Fruit fly (Drosophila melanogaster) whole organism: Measurements from ENCODE around the gene Doc2.

ENCODE experiments used
- CG8478 ChIP-seq: fragments of >200 bp; optimal IDR thresholded peaks from 2 replicates; lab custom pipeline; 2018; ENCODE audit warnings: inconsistent platforms
- Dll ChIP-seq: fragments of >200 bp; optimal IDR thresholded peaks from 2 replicates; lab custom pipeline; 2017
- EcR ChIP-seq, 2 experiments: fragments of >200 bp; optimal IDR thresholded peaks; 2 replicates each; lab custom pipeline; 2017; ENCODE audit warnings: missing biosample characterization in 2 of 2, missing genetic modification characterization in 2 of 2, missing genetic modification reagents in 2 of 2
- pan ChIP-seq: fragments of >200 bp; optimal IDR thresholded peaks from 2 replicates; lab custom pipeline; 2017
- psq ChIP-seq: fragments of >200 bp; optimal IDR thresholded peaks from 2 replicates; lab custom pipeline; 2017
- usp ChIP-seq: fragments of >200 bp; optimal IDR thresholded peaks from 2 replicates; lab custom pipeline; 2017; ENCODE audit warnings: missing biosample characterization, missing genetic modification characterization, mixed read lengths

Gene Doc2

DNA sequence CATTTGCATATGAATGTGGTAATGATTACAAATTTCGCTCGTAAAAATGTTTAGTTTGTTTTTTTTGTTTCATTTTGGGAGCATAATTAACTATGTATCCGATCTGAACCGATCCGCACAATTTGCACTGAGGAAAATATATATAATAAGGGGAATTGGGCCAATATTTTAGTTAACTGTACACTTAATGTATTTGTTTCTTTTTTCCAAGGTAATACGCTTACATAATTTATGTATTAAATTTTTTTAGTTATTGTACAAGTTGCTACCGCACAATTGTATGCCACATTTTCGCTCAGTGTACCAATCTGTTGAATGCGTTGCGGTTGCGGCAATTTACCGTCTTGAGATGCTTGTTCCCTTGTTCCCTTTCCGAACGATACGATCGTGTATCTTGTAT lies 6.6 kb upstream of the Doc2 start:
- TF ChIP-seq EcR (GFP tag; optimal IDR thresholded peaks at IDR 0.05; lab: Kevin White, UChicago), result no peak
- TF ChIP-seq Dll (lab: Kevin White, UChicago), result no peak
- no peak for TF ChIP-seq usp (GFP tag; lab: Kevin White, UChicago)
- TF ChIP-seq psq, result no peak
- no peak for TF ChIP-seq pan (lab: Kevin White, UChicago)
- no peak for TF ChIP-seq CG8478 (lab: Kevin White, UChicago)

DNA sequence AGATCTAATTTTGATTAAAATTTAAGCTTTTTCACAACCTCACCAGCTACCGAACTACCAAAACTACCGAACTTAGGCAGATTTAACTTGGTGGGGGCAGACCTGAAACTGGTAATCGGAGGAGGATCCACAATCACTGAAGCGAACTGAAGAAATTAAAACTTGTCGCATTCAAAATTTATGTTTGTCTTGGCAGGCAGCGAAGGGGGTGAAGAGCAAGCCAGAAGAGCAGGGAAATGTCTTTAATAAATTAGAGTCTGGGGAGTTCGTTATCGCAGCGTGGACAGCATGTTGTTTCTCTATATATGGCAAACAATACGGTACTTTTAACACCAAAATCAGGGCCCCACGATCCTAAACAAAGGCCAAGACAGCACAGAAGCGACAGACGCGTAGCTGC lies 6.1 kb upstream of the Doc2 start:
- no peak for TF ChIP-seq pan (lab: Kevin White, UChicago)
- no peak for TF ChIP-seq psq
- no peak for TF ChIP-seq CG8478 (lab: Kevin White, UChicago)
- no peak for TF ChIP-seq EcR (GFP tag; optimal IDR thresholded peaks at IDR 0.05; lab: Kevin White, UChicago)
- no peak for TF ChIP-seq Dll (lab: Kevin White, UChicago)
- no peak for TF ChIP-seq usp (GFP tag; lab: Kevin White, UChicago)

DNA sequence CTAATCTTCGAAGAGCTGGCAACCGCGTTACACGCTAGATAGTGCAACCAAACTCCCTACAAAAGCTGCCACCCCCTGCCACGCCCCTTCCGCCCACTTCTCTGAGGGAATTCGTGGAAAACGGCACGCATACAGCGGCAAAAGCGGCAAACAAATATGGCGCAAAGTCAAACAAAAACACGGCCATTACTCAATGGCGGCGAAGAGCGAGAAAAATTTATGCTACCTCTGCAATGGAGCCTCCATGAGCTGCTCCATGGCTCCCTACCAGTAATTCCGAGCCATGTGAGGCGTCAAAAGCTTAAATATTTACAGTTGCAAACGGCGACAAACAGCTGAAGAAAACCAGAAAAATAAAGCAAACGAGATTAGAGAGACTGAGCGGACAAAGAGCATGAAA lies 5.7 kb upstream of the Doc2 start:
- TF ChIP-seq usp (GFP tag; lab: Kevin White, UChicago) (no peak), pan (lab: Kevin White, UChicago) (no peak), Dll (lab: Kevin White, UChicago) (no peak), EcR (GFP tag; optimal IDR thresholded peaks at IDR 0.05; lab: Kevin White, UChicago) (no peak), CG8478 (lab: Kevin White, UChicago) (no peak), psq (no peak)

DNA sequence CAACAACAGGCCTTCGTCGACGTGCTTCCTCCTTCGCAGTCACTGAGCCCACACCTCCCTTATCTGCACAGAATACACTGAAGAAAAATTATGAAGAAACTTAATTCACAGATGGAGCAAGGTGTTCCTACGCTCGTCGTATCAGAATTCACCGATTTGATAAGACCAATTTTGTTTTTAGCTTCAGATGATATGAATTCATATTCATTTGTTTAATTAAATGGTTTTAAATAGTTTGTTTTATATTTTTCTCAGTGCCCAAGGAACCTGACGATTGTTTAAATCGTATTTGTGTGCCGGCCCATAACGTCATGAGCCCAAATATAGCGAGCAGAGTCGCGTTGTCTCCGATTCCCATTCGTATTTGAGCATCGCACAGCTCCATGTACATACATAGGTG lies 4.6 kb upstream of the Doc2 start:
- TF ChIP-seq Dll (lab: Kevin White, UChicago) (no peak), EcR (GFP tag; optimal IDR thresholded peaks at IDR 0.05; lab: Kevin White, UChicago) (no peak), CG8478 (lab: Kevin White, UChicago) (no peak), usp (GFP tag; lab: Kevin White, UChicago) (no peak), pan (lab: Kevin White, UChicago) (no peak), psq (no peak)

DNA sequence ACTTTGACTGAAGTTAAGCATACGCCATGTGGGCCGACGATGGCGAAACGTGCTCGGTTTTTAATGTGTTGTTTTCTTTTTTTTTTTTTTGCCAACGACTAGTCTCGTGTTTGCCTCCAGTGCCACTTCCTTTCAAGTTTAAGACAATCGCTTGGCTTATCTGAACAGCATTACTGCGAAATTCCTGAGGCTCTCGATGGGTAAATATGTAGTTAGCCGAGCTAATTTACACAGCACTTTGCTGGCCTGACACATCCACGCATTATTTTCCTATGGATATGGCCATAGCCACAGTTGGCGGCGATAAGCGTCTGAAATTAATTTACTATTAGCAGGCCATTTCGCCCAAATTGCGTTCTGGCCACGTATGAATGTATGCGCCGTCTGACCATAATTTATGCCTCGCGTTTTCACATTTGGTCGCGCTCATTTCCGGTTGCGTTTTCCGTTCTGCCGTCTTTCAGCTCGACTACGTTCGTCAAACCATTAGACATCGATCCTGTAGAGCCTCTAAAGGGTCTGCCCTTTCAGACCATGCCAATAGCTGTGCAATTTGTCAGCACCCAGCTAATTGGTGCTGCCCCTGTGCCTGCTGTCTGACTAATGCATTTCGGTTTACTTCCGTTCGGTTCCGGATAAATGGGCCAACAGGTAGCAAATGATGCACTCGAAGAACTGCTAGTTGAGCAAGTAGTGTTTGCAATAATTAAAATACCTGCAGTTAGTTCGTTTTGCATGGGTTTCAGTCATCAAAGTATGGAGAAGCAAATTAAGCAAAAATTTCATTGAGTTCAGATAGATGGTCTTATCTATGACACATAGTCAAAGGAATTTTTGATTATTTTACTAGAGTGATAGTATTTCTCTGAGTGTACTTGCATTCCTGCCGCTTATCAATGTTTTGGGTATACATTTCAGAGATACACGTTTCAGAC lies 1.7 kb upstream of the Doc2 start:
- TF ChIP-seq usp (GFP tag; lab: Kevin White, UChicago), result no peak
- no peak for TF ChIP-seq pan (lab: Kevin White, UChicago)
- no peak for TF ChIP-seq Dll (lab: Kevin White, UChicago)
- no peak for TF ChIP-seq EcR (GFP tag; optimal IDR thresholded peaks at IDR 0.05; lab: Kevin White, UChicago)
- TF ChIP-seq CG8478 (lab: Kevin White, UChicago), result no peak
- TF ChIP-seq psq, result no peak

DNA sequence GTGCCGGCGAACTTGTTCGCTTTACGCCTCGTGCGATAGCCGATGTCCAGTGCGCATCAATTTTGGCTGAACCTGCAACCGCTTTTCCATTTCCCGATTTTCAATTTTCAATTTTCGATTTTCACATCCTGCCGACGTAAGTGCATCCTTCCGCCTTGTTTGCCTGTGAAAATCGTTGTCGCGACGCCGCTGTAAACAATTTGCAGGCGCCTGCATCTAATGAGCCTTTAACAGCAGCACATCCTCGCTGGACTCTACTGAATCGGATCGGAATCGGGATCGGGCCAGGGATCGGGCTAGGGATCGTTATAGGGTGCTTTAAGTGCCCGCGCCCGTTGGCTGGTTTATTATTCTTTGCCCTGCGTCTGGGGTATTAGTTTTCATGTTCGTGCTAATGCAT lies 1.6 kb downstream of the Doc2 start:
- TF ChIP-seq Dll (lab: Kevin White, UChicago) (no peak), CG8478 (lab: Kevin White, UChicago) (no peak), usp (GFP tag; lab: Kevin White, UChicago) (no peak), psq (no peak), EcR (GFP tag; optimal IDR thresholded peaks at IDR 0.05; lab: Kevin White, UChicago) (no peak), pan (lab: Kevin White, UChicago) (no peak)

DNA sequence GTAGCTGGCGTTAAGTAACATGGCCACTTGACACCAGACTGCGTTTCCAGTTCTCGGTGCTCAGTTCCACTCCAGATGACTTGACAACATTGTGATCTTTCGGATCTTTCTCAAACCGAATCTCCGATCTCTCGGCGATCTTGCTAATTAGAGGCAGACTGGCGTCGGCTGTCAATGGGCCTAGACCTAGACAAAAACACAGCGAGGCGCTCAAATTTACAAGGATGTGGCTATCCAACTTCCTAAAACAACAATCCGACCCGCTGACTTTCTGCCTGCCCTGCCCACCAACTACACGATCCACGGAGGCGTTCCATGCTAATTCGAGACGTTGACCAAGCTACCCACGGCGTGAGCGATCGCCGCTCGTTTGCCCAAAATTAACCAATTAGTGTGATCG lies 5.3 kb downstream of the Doc2 start:
- TF ChIP-seq pan (lab: Kevin White, UChicago), result no peak
- no peak for TF ChIP-seq usp (GFP tag; lab: Kevin White, UChicago)
- TF ChIP-seq psq, result no peak
- TF ChIP-seq CG8478 (lab: Kevin White, UChicago), result no peak
- TF ChIP-seq EcR (GFP tag; optimal IDR thresholded peaks at IDR 0.05; lab: Kevin White, UChicago), result no peak
- no peak for TF ChIP-seq Dll (lab: Kevin White, UChicago)

DNA sequence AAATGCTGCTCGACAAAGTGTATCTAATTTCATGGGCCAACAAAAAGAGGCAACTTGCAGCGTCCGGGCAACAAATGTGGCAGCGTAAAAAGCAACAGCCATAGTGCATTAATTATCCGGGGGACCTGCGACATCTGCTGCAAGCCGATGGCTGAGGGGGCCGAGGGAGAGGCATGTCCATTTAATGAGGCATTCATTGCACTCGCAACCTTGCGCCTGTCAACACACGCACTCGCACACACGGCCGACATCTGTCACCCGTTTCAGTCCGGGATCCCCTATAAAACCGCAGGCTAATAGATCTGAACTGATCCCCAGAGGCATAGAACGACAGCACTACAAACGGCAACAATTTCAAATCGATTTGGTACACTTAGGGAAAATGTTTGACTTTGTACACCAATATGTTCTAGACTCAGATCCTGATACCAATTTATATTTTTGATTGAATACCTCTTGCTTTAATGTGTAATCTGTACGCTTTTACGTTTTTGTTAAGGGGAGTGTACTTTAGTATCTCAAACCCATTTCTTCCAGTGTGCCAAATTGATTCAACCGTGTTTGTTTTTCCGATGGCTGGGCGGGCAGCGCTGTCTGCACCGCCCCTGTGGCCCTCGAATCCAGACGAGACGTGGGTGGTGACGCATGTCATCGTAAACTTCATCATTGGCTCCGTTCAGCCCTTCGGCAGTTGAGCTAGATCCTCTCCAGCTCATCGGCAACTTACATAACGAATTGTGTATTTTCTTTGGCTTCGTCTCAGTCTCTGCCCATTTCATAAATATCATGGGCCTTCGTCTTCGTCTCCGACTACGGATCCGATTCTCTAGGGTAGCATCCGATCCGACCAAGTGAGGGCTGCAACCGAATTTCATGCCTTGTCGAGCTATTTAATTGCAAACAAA lies 7.3 kb downstream of the Doc2 start:
- TF ChIP-seq pan (lab: Kevin White, UChicago), result no peak
- no peak for TF ChIP-seq usp (GFP tag; lab: Kevin White, UChicago)
- TF ChIP-seq Dll (lab: Kevin White, UChicago), result no peak
- no peak for TF ChIP-seq psq
- no peak for TF ChIP-seq CG8478 (lab: Kevin White, UChicago)
- TF ChIP-seq EcR (GFP tag; optimal IDR thresholded peaks at IDR 0.05; lab: Kevin White, UChicago), result no peak

DNA sequence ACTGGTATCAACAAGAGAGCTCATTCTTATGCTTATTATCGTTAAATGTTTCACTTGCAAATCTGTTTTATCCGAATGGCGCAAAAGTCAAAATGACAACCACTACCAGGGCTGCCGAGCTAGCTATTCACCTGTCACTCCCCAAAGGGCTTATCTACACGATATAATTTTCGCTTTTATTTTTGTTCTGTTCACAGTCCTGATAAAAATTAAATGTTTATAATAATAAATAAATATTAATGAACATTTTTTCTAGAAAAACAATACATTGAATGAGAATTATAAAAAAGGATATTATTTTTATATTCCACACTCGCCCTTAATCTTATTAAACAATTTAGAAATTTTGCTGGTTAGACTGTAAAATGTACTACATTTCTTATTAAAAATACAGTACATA lies 9.3 kb downstream of the Doc2 start, which contains the start of gene CG5194:
Gene CG5194, minus strand, starts transcription at position 101 of the 400 bp plus-strand sequence.
- TF ChIP-seq psq, result no peak
- TF ChIP-seq CG8478 (lab: Kevin White, UChicago), result no peak
- TF ChIP-seq Dll (lab: Kevin White, UChicago), result no peak
- no peak for TF ChIP-seq EcR (GFP tag; optimal IDR thresholded peaks at IDR 0.05; lab: Kevin White, UChicago)
- no peak for TF ChIP-seq pan (lab: Kevin White, UChicago)
- TF ChIP-seq usp (GFP tag; lab: Kevin White, UChicago), result no peak

DNA sequence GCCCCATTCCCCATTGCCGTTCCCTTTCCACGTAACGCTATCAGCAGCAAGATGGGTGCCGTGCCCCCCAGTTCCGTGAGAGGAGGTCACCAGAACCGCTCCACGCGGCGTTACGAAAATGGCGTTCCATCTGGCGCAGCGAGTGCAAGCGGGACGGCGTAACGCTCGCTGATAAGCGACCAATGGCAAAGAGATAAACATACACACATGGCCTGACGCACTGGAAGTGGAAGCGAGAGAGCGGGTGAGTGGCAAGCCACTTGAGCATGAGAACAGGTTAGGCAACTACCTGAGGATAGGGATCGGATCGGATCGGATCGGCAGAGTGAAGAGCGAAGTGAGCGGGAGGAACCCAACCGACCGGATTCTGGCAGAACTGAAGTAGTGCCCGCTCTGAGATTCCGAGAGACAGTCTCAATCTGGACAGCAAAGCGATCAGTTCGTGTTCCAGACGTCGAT lies 14.2 kb downstream of the Doc2 start, which contains the start of gene Doc3:
Gene Doc3, plus strand, starts transcription at position 409 of the 459 bp plus-strand sequence.
- no peak for TF ChIP-seq EcR (GFP tag; optimal IDR thresholded peaks at IDR 0.05; lab: Kevin White, UChicago)
- peak; percentile 61 for TF ChIP-seq Dll (lab: Kevin White, UChicago)
- no peak for TF ChIP-seq pan (lab: Kevin White, UChicago)
- TF ChIP-seq CG8478 (lab: Kevin White, UChicago), result no peak
- no peak for TF ChIP-seq usp (GFP tag; lab: Kevin White, UChicago)
- TF ChIP-seq psq, result no peak
